Worm (Caenorhabditis elegans): ENCODE measurements around the gene emc-5.

The emc-5 gene

DNA sequence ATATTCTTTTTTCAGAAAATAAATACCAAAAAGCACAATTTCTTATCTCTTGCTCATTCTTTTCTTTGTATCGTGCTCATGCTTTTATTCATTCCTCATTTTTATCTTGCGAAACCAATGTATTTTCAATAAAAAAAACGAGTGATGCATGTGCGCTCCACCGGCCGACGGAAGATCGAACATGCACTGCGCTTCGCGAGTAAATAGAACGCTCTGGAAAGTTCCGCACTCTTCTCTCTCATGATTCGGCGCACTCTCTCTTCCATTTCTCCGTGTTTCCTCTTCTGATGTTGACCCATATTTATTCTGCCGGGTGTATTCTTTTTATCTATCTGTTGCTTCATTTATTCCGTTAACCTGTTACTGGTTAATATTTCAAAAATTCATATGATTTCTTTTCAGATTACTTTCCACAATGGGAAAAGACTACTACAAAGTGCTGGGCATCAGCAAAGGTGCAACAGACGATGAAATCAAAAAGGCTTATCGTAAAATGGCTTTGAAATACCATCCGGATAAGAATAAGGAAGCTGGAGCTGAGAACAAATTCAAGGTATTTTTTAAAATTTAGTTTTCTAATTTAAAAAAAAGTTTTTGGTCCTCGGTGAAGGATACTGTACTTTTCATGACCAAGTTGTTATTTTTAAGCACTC, 48.8 kb downstream of the emc-5 start, which contains the start of gene dnj-13 (continued):
- TF ChIP-seq snpc-1.3 (tag; optimal IDR thresholded peaks at IDR 0.05; ENCODE audit: insufficient read depth) (peak; percentile 67), K12H6.12 (tag; optimal IDR thresholded peaks at IDR 0.05) (peak; percentile 95), attf-3 (GFP tag; conservative IDR thresholded peaks at IDR 0.05) (peak; percentile 80), egrh-3 (GFP tag; IDR thresholded peaks at IDR 0.05) (peak; percentile 54), ama-1 (optimal IDR thresholded peaks at IDR 0.05) (peak; percentile 70), ama-1 (GFP tag; optimal IDR thresholded peaks at IDR 0.05) (peak in 1 of 2 experiments; percentile 28), F22D6.2 (tag; optimal IDR thresholded peaks at IDR 0.05) (peak; percentile 81), lin-40 (tag; optimal IDR thresholded peaks at IDR 0.05) (peak; percentile 98), zim-3 (tag; optimal IDR thresholded peaks at IDR 0.05) (peak; percentile 89), hlh-12 (tag; optimal IDR thresholded peaks at IDR 0.05) (no peak), nhr-120 (GFP tag; IDR thresholded peaks at IDR 0.05) (no peak), aptf-3 (GFP tag; IDR thresholded peaks at IDR 0.05) (peak; percentile 89; the same call in 1 of the 2 replicates), sea-2 (GFP tag; IDR thresholded peaks at IDR 0.05) (peak; percentile 88), hrde-1 (tag; optimal IDR thresholded peaks at IDR 0.05; ENCODE audit: borderline replicate concordance) (peak; percentile 14), dox-1 (GFP tag; IDR thresholded peaks at IDR 0.05) (peak; percentile 97), ZK185.1 (tag; optimal IDR thresholded peaks at IDR 0.05; ENCODE audit: poor library complexity, severe bottlenecking) (peak; percentile 96), F33H1.4 (GFP tag; IDR thresholded peaks at IDR 0.05) (peak; percentile 83), B0035.1 (tag; optimal IDR thresholded peaks at IDR 0.05) (peak; percentile 39), F39B2.1 (GFP tag; IDR thresholded peaks at IDR 0.05) (peak; percentile 93), ceh-79 (tag; optimal IDR thresholded peaks at IDR 0.05) (peak; percentile 98), ets-4 (GFP tag; optimal IDR thresholded peaks at IDR 0.05) (no peak), hsf-1 (GFP tag; IDR thresholded peaks at IDR 0.05) (peak; percentile 100), nfya-2 (GFP tag; IDR thresholded peaks at IDR 0.05) (no peak), F49E8.2 (tag; optimal IDR thresholded peaks at IDR 0.05; ENCODE audit: insufficient read depth) (peak; percentile 78), rec-8 (tag; optimal IDR thresholded peaks at IDR 0.05) (no peak), nhr-179 (tag; optimal IDR thresholded peaks at IDR 0.05) (no peak), K11D2.4 (GFP tag; IDR thresholded peaks at IDR 0.05) (peak; percentile 96), ztf-6 (GFP tag; IDR thresholded peaks at IDR 0.05) (no peak), ztf-26 (tag; optimal IDR thresholded peaks at IDR 0.05) (peak; percentile 96), ztf-25 (GFP tag; IDR thresholded peaks at IDR 0.05) (peak; percentile 85; the same call in 1 of the 2 replicates), F23B12.7 (tag; optimal IDR thresholded peaks at IDR 0.05; ENCODE audit: insufficient read depth) (peak; percentile 87), egl-18 (GFP tag; IDR thresholded peaks at IDR 0.05) (peak; percentile 92), B0261.1 (tag; optimal IDR thresholded peaks at IDR 0.05) (peak; percentile 39), let-607 (tag; optimal IDR thresholded peaks at IDR 0.05) (peak; percentile 72 to 86), chd-7 (tag; optimal IDR thresholded peaks at IDR 0.05) (peak; percentile 98), snpc-4 (GFP tag; optimal IDR thresholded peaks at IDR 0.05) (peak; percentile 24), snpc-4 (tag; optimal IDR thresholded peaks at IDR 0.05) (peak in 3 of 4 experiments; percentile 53 to 82 (median 74)), cebp-1 (GFP tag; IDR thresholded peaks at IDR 0.05) (peak; percentile 94), cebp-1 (tag; optimal IDR thresholded peaks at IDR 0.05) (peak; percentile 97), ceh-100 (GFP tag; IDR thresholded peaks at IDR 0.05) (peak; percentile 93), lin-35 (GFP tag; optimal IDR thresholded peaks at IDR 0.05) (peak in 2 of 3 experiments; percentile 18 to 82), B0019.2 (GFP tag; conservative IDR thresholded peaks at IDR 0.05) (peak; percentile 54; the same call in 1 of the 2 replicates), Y53G8AR.9 (GFP tag; conservative IDR thresholded peaks at IDR 0.05) (peak; percentile 98), F37B4.10 (GFP tag; IDR thresholded peaks at IDR 0.05) (0 out of 2 replicates have a peak, but pooled peaks have one; percentile 14), T26A5.8 (tag; optimal IDR thresholded peaks at IDR 0.05) (peak; percentile 55), ztf-28 (GFP tag; IDR thresholded peaks at IDR 0.05) (peak; percentile 83; the same call in 1 of the 2 replicates), ztf-3 (GFP tag; optimal IDR thresholded peaks at IDR 0.05) (peak; percentile 84)

All from whole organism, young adult.